Fruit fly (Drosophila melanogaster): ENCODE data around the gene CG7201.

Gene CG7201

dm6 chr3L:8315141-8315816 lies 20.2 kb upstream of the CG7201 start, which contains the start of gene Cpsf6 (continued):
- TF ChIP-seq Kr (GFP tag; optimal IDR thresholded peaks at IDR 0.05) (no peak), exex (tag; optimal IDR thresholded peaks at IDR 0.05) (peak; percentile 2), corto (GFP tag; optimal IDR thresholded peaks at IDR 0.05) (no peak), CG1233 (GFP tag; optimal IDR thresholded peaks at IDR 0.05) (peak; percentile 33), CG3281 (GFP tag; optimal IDR thresholded peaks at IDR 0.05) (peak; percentile 19), CG14441 (GFP tag; IDR thresholded peaks at IDR 0.05) (peak; percentile 48), pros (GFP tag; optimal IDR thresholded peaks at IDR 0.05) (peak; percentile 60), sisA (GFP tag; IDR thresholded peaks at IDR 0.05) (peak; percentile 23; the same call in 1 of the 2 replicates), Mes4 (GFP tag; optimal IDR thresholded peaks at IDR 0.05) (no peak), Neu2 (GFP tag; optimal IDR thresholded peaks at IDR 0.05; ENCODE audit: borderline replicate concordance) (no peak), ab (GFP tag; optimal IDR thresholded peaks at IDR 0.05) (no peak), Gsc (GFP tag; IDR thresholded peaks at IDR 0.05) (no peak), esg (GFP tag; conservative IDR thresholded peaks at IDR 0.05) (peak; percentile 37; the same call in 1 of the 2 replicates), TFAM (GFP tag; optimal IDR thresholded peaks at IDR 0.05) (no peak), Hr3 (GFP tag; optimal IDR thresholded peaks at IDR 0.05) (peak; percentile 49), sc (optimal IDR thresholded peaks at IDR 0.05) (no peak), sc (GFP tag; optimal IDR thresholded peaks at IDR 0.05) (no peak), Opbp (GFP tag; IDR thresholded peaks at IDR 0.05; ENCODE audit: partially characterized antibody) (no peak), CG13775 (GFP tag; optimal IDR thresholded peaks at IDR 0.05) (peak; percentile 43), CG10267 (tag; optimal IDR thresholded peaks at IDR 0.05) (peak; percentile 79), hkb (optimal IDR thresholded peaks at IDR 0.05) (no peak), hkb (GFP tag; IDR thresholded peaks at IDR 0.05) (peak; percentile 48), sr (GFP tag; IDR thresholded peaks at IDR 0.05) (0 out of 3 replicates have a peak, but pooled peaks have one; percentile 2), Bgb (GFP tag; IDR thresholded peaks at IDR 0.05; ENCODE audit: partially characterized antibody) (peak; percentile 31; the same call in 1 of the 2 replicates), Myb (GFP tag; optimal IDR thresholded peaks at IDR 0.05) (peak; percentile 94), CG8478 (optimal IDR thresholded peaks at IDR 0.05) (peak; percentile 88), bbx (GFP tag; IDR thresholded peaks at IDR 0.05; ENCODE audit: partially characterized antibody) (no peak), CG9797 (GFP tag; optimal IDR thresholded peaks at IDR 0.05) (peak; percentile 84), CG18619 (GFP tag; optimal IDR thresholded peaks at IDR 0.05) (peak; percentile 35), en (GFP tag; optimal IDR thresholded peaks at IDR 0.05) (no peak), CG1647 (GFP tag; optimal IDR thresholded peaks at IDR 0.05) (no peak), psq (GFP tag; optimal IDR thresholded peaks at IDR 0.05) (peak; percentile 17), mam (GFP tag; optimal IDR thresholded peaks at IDR 0.05) (peak; percentile 30), HLH3B (GFP tag; IDR thresholded peaks at IDR 0.05) (peak; percentile 58), CG1024 (GFP tag; IDR thresholded peaks at IDR 0.05) (0 out of 2 replicates have a peak, but pooled peaks have one; percentile 14), aop (GFP tag; IDR thresholded peaks at IDR 0.05) (no peak), phol (tag; optimal IDR thresholded peaks at IDR 0.05) (peak; percentile 98), CG7372 (GFP tag; IDR thresholded peaks at IDR 0.05) (peak; percentile 68), CG15479 (GFP tag; optimal IDR thresholded peaks at IDR 0.05) (peak; percentile 13), dmrt11E (tag; optimal IDR thresholded peaks at IDR 0.05) (peak; percentile 66), lov (optimal IDR thresholded peaks at IDR 0.05) (no peak), lov (GFP tag; IDR thresholded peaks at IDR 0.05) (no peak), HmgD (GFP tag; optimal IDR thresholded peaks at IDR 0.05) (peak; percentile 62), gro (GFP tag; optimal IDR thresholded peaks at IDR 0.05) (no peak), CG18764 (GFP tag; optimal IDR thresholded peaks at IDR 0.05) (peak; percentile 37), CG4328 (GFP tag; optimal IDR thresholded peaks at IDR 0.05) (peak; percentile 42), CG12942 (GFP tag; optimal IDR thresholded peaks at IDR 0.05) (peak; percentile 57), nmo (GFP tag; optimal IDR thresholded peaks at IDR 0.05) (peak; percentile 80), D (optimal IDR thresholded peaks at IDR 0.05) (no peak), D (GFP tag; optimal IDR thresholded peaks at IDR 0.05) (peak; percentile 30), CG12219 (GFP tag; optimal IDR thresholded peaks at IDR 0.05) (peak; percentile 33)

Measured in whole organism, embryonic.